Worm (Caenorhabditis elegans) whole organism, late embryonic: ENCODE results near the gene pacs-1.

Experiments
- C38D4.7 ChIP-seq: fragments of 200-800 bp; sonication (Bioruptor generic); optimal IDR thresholded peaks from 2 replicates; lab custom pipeline; 2018; ENCODE audit warnings: mild to moderate bottlenecking, missing genetic modification characterization, moderate library complexity, missing compliant biosample characterization
- F13H6.1 ChIP-seq: sonication (generic microtip); optimal IDR thresholded peaks from 2 replicates; lab custom pipeline; 2016; ENCODE audit warnings: missing genetic modification characterization, missing compliant biosample characterization
- K02D7.2 ChIP-seq: sonication (generic microtip); optimal IDR thresholded peaks from 2 replicates; lab custom pipeline; 2017; ENCODE audit warnings: mild to moderate bottlenecking, missing genetic modification characterization, missing compliant biosample characterization
- K09A11.1 ChIP-seq: sonication (generic microtip); optimal IDR thresholded peaks from 2 replicates; lab custom pipeline; 2017; ENCODE audit warnings: antibody characterized with exemption, mild to moderate bottlenecking, missing genetic modification characterization, missing compliant biosample characterization; ENCODE audit not compliant: insufficient read depth
- T23F11.4 ChIP-seq: fragments of 200-800 bp; sonication (Bioruptor generic); optimal IDR thresholded peaks from 2 replicates; lab custom pipeline; 2018; ENCODE audit warnings: mild to moderate bottlenecking, missing genetic modification characterization, missing compliant biosample characterization
- ahr-1 ChIP-seq: sonication (generic microtip); optimal IDR thresholded peaks from 2 replicates; lab custom pipeline; 2016; ENCODE audit warnings: missing genetic modification characterization, missing compliant biosample characterization
- ama-1 ChIP-seq: fragments of 150-350 bp; optimal IDR thresholded peaks from 2 replicates; lab custom pipeline; 2014
- ceh-14 ChIP-seq: sonication (generic microtip); optimal IDR thresholded peaks from 2 replicates; lab custom pipeline; 2016; ENCODE audit warnings: missing genotype, missing genetic modification characterization, missing compliant biosample characterization
- ceh-22 ChIP-seq: sonication (generic microtip); optimal IDR thresholded peaks from 2 replicates; lab custom pipeline; 2017; ENCODE audit warnings: missing biosample characterization, missing genetic modification characterization
- ceh-30 ChIP-seq: fragments of 150-350 bp; optimal IDR thresholded peaks from 2 replicates; lab custom pipeline; 2014; ENCODE audit warnings: missing biosample characterization, missing genetic modification characterization
- ceh-31 ChIP-seq: sonication (generic microtip); optimal IDR thresholded peaks from 2 replicates; lab custom pipeline; 2016; ENCODE audit warnings: missing genetic modification characterization, missing compliant biosample characterization
- ceh-34 ChIP-seq: sonication (generic microtip); optimal IDR thresholded peaks from 2 replicates; lab custom pipeline; 2016; ENCODE audit warnings: mild to moderate bottlenecking, missing genetic modification characterization, missing compliant biosample characterization
- ceh-45 ChIP-seq: fragments of 200-800 bp; sonication (Bioruptor generic); IDR thresholded peaks from 2 replicates; pipeline ENCODE4 v1.3.6; 2022; ENCODE audit warnings: missing genetic modification reagents, missing genetic modification characterization, missing compliant biosample characterization
- ceh-48 ChIP-seq: sonication (generic microtip); optimal IDR thresholded peaks from 2 replicates; lab custom pipeline; 2016; ENCODE audit warnings: missing genetic modification characterization, inconsistent platforms, missing compliant biosample characterization
- ceh-9 ChIP-seq: sonication (generic microtip); optimal IDR thresholded peaks from 2 replicates; lab custom pipeline; 2016; ENCODE audit warnings: mild to moderate bottlenecking, missing genetic modification characterization, inconsistent platforms, missing compliant biosample characterization
- che-1 ChIP-seq: sonication (generic microtip); optimal IDR thresholded peaks from 2 replicates; lab custom pipeline; 2016; ENCODE audit warnings: mild to moderate bottlenecking, missing genetic modification characterization, missing compliant biosample characterization
- dve-1 ChIP-seq: sonication (generic microtip); optimal IDR thresholded peaks from 2 replicates; lab custom pipeline; 2017; ENCODE audit warnings: antibody characterized with exemption, mild to moderate bottlenecking, missing genetic modification characterization, missing compliant biosample characterization
- elt-2 ChIP-seq: sonication (generic microtip); optimal IDR thresholded peaks from 2 replicates; lab custom pipeline; 2016; ENCODE audit warnings: missing genetic modification reagents, missing genetic modification characterization, missing compliant biosample characterization
- eyg-1 ChIP-seq: sonication (generic microtip); optimal IDR thresholded peaks from 2 replicates; lab custom pipeline; 2016; ENCODE audit warnings: missing genotype, missing genetic modification characterization, missing compliant biosample characterization
- fax-1 ChIP-seq: sonication (generic microtip); optimal IDR thresholded peaks from 2 replicates; lab custom pipeline; 2016; ENCODE audit warnings: missing genotype, missing genetic modification characterization, missing compliant biosample characterization
- fkh-10 ChIP-seq: fragments of 150-350 bp; optimal IDR thresholded peaks from 2 replicates; lab custom pipeline; 2014; ENCODE audit warnings: missing biosample characterization, missing genetic modification reagents, missing genetic modification characterization
- fkh-6 ChIP-seq: sonication (generic microtip); optimal IDR thresholded peaks from 2 replicates; lab custom pipeline; 2016; ENCODE audit warnings: missing genetic modification characterization, missing compliant biosample characterization
- gmeb-2 ChIP-seq: sonication (generic microtip); optimal IDR thresholded peaks from 2 replicates; lab custom pipeline; 2016; ENCODE audit warnings: missing genetic modification characterization, inconsistent platforms, missing compliant biosample characterization
- hlh-13 ChIP-seq: fragments of 200-800 bp; sonication (Bioruptor generic); optimal IDR thresholded peaks from 2 replicates; lab custom pipeline; 2018; ENCODE audit warnings: mild to moderate bottlenecking, missing genetic modification characterization, missing compliant biosample characterization
- hlh-8 ChIP-seq: sonication (generic microtip); optimal IDR thresholded peaks from 2 replicates; lab custom pipeline; 2016; ENCODE audit warnings: missing genotype, missing genetic modification characterization, missing compliant biosample characterization
- mec-3 ChIP-seq: sonication (generic microtip); optimal IDR thresholded peaks from 2 replicates; lab custom pipeline; 2016; ENCODE audit warnings: borderline replicate concordance, missing genetic modification characterization, missing compliant biosample characterization
- nfya-1 ChIP-seq: sonication (generic microtip); optimal IDR thresholded peaks from 2 replicates; lab custom pipeline; 2017; ENCODE audit warnings: missing genetic modification characterization, mild to moderate bottlenecking, missing compliant biosample characterization, antibody characterized with exemption, moderate library complexity
- npax-4 ChIP-seq: sonication (generic microtip); optimal IDR thresholded peaks from 2 replicates; lab custom pipeline; 2016; ENCODE audit warnings: missing genetic modification characterization, missing compliant biosample characterization
- pha-2 ChIP-seq: sonication (generic microtip); optimal IDR thresholded peaks from 2 replicates; lab custom pipeline; 2017; ENCODE audit warnings: mild to moderate bottlenecking, missing genetic modification characterization, missing compliant biosample characterization
- pha-4 ChIP-seq: fragments of 150-350 bp; optimal IDR thresholded peaks from 2 replicates; lab custom pipeline; 2018; ENCODE audit warnings: missing biosample characterization, missing genetic modification reagents, missing genetic modification characterization
- pqm-1 ChIP-seq: sonication (generic microtip); optimal IDR thresholded peaks from 2 replicates; lab custom pipeline; 2016; ENCODE audit warnings: missing genetic modification characterization, missing compliant biosample characterization
- pros-1 ChIP-seq: fragments of 150-350 bp; optimal IDR thresholded peaks from 2 replicates; lab custom pipeline; 2014; ENCODE audit warnings: missing biosample characterization, missing genetic modification reagents, missing genetic modification characterization
- sox-2 ChIP-seq: fragments of 200-800 bp; sonication (Bioruptor generic); IDR thresholded peaks from 2 replicates; pipeline ENCODE4 v1.3.6; 2022; ENCODE audit warnings: missing genetic modification reagents, missing genetic modification characterization, missing compliant biosample characterization
- sox-4 ChIP-seq: sonication (generic microtip); optimal IDR thresholded peaks from 2 replicates; lab custom pipeline; 2017; ENCODE audit warnings: mild to moderate bottlenecking, missing genetic modification characterization, inconsistent platforms, missing compliant biosample characterization
- tbx-2 ChIP-seq: sonication (generic microtip); optimal IDR thresholded peaks from 2 replicates; lab custom pipeline; 2016; ENCODE audit warnings: missing genetic modification characterization, missing compliant biosample characterization
- tbx-7 ChIP-seq: sonication (generic microtip); optimal IDR thresholded peaks from 2 replicates; lab custom pipeline; 2016; ENCODE audit warnings: missing genotype, missing genetic modification characterization, missing compliant biosample characterization
- ttx-3 ChIP-seq: sonication (generic microtip); optimal IDR thresholded peaks from 2 replicates; lab custom pipeline; 2016; ENCODE audit warnings: missing genetic modification reagents, missing genetic modification characterization, missing compliant biosample characterization
- unc-3 ChIP-seq, 2 experiments: fragments of 200-800 bp in 1 of 2; sonication (Bioruptor generic) in 1 of 2; sonication (generic microtip) in 1 of 2; conservative IDR thresholded peaks in 1 of 2; optimal IDR thresholded peaks in 1 of 2; 2 replicates each; pipeline versions ENCODE4 v1.3.6 to Lab custom; 2016 to 2022; ENCODE audit warnings: missing compliant biosample characterization in 2 of 2, missing genetic modification characterization in 2 of 2, missing genetic modification reagents in 1 of 2
- unc-42 ChIP-seq: sonication (generic microtip); optimal IDR thresholded peaks from 2 replicates; lab custom pipeline; 2016; ENCODE audit warnings: missing genotype, missing genetic modification characterization, missing compliant biosample characterization
- unc-86 ChIP-seq: sonication (generic microtip); optimal IDR thresholded peaks from 2 replicates; lab custom pipeline; 2016; ENCODE audit warnings: missing genetic modification characterization, missing compliant biosample characterization
- zip-5 ChIP-seq: sonication (generic microtip); optimal IDR thresholded peaks from 2 replicates; lab custom pipeline; 2016; ENCODE audit warnings: missing genetic modification characterization, missing compliant biosample characterization
- ztf-16 ChIP-seq: sonication (generic microtip); optimal IDR thresholded peaks from 2 replicates; lab custom pipeline; 2017; ENCODE audit warnings: missing genetic modification characterization, missing compliant biosample characterization

pacs-1 gene

DNA sequence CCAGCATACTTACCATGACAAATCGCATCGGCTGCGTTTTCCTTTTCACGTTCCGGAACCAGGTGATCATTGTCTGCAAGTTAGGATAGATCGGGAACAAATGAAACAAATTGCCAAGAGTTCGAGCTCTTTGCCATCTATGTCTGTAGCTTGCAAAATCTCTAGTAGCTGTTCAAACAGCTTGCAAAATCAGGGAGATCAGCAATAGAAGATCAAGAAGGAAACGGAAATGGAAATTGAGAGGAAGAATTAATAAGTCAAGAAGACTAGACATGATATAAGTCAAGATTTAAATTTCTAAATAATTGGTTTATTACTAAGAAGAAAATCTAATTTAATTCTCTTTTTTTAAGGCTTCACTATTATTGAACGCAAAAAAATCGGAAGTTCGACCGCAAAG, 15.2 kb upstream of the pacs-1 start, which contains the start of gene F07C3.3:
TSS of gene F07C3.3 (minus strand) at position 101 of the 400 bp plus-strand sequence.
- TF ChIP-seq npax-4 (tag; lab: Kevin White, UChicago) (no peak), K02D7.2 (tag; lab: Kevin White, UChicago) (no peak), T23F11.4 (GFP tag; lab: Kevin White, UChicago) (no peak), fax-1 (tag; lab: Kevin White, UChicago) (no peak), ceh-45 (GFP tag; lab: Robert Waterston, UW) (no peak), C38D4.7 (no peak), ceh-14 (tag; lab: Kevin White, UChicago) (no peak), unc-3 (GFP tag; conservative IDR thresholded peaks at IDR 0.05; lab: Robert Waterston, UW) (no peak), unc-3 (tag; optimal IDR thresholded peaks at IDR 0.05; lab: Kevin White, UChicago) (no peak)

DNA sequence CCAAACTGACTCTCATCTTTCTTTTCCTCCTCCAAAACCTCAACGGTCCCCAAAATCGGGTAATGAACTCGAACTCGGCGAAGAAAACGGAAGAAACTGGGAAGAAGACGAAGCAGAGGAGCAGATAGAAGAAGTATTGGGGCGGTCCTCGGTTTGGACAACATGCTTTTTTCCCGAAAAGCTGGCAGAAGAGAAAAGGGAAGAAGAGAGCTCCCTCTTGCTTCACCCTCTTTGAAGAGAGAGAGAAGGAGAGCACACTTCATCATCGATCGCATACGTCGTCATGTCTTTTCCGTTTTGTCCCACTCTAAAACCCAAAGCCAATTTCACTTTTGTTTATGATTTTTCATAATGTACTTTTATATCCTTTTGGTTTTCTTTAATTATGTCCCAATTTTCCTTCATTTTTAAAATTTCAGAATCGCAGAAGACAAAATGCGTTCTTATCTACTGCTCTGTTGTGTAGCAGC, 8.7 kb upstream of the pacs-1 start, which contains the start of gene F07C3.2:
TSS of gene F07C3.2 (plus strand) at position 420 of the 470 bp plus-strand sequence.
- no peak for TF ChIP-seq eyg-1 (tag; lab: Kevin White, UChicago)
- no peak for TF ChIP-seq sox-2 (GFP tag; lab: Robert Waterston, UW)
- TF ChIP-seq unc-42 (tag; lab: Kevin White, UChicago): peak; percentile 61
- TF ChIP-seq ceh-31: peak; percentile 56
- no peak for TF ChIP-seq elt-2 (tag; lab: Kevin White, UChicago)
- TF ChIP-seq che-1: no peak
- TF ChIP-seq dve-1: no peak
- peak; percentile 30 for TF ChIP-seq ceh-48 (tag; lab: Kevin White, UChicago)

DNA sequence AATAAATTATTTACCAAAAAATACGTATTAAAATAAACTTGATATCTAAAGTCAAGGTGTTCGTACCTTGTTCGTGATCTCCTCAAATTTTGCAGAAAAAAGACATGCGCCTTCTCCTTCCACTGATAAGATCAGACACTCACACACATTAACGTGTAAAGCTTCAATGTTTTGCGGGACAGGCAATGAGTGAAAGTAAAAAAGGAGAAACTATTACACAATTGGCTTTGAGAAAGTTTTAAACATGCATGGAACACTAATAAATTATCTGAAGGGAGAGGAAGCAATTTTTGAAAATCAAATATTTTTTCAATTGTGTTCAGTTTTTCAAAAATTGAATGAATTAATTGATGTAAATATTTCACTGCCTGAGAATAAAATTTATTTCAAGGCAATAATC, 7.9 kb upstream of the pacs-1 start:
- TF ChIP-seq tbx-7 (tag; lab: Kevin White, UChicago) (no peak), sox-4 (tag; lab: Kevin White, UChicago) (no peak), ztf-16 (tag; lab: Kevin White, UChicago) (no peak), ceh-9 (no peak), zip-5 (tag; lab: Kevin White, UChicago) (no peak), ceh-30 (no peak), ceh-22 (tag; lab: Kevin White, UChicago) (no peak), tbx-2 (no peak), K02D7.2 (tag; lab: Kevin White, UChicago) (no peak), fkh-10 (GFP tag; lab: Kevin White, UChicago) (no peak), pqm-1 (tag; lab: Kevin White, UChicago) (no peak)

DNA sequence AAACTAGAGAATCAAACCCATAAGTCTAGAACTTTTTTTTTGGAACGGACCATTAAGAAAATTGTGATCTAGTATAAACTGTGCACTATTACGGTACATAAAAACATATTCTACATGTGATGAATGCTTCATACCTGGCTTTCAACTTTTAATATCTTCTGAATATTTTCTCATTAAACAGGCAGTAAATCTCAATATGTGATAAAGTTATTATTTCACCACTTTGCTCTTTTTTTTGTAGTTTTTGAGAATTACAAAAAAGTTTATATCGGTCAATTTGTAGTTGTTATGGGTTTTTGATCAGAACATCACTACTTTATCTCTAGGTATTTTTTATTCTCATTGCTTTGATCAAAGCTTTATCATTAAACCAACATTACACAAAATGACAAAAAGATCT, 7.3 kb upstream of the pacs-1 start:
- TF ChIP-seq ceh-9 (no peak), K09A11.1 (tag; lab: Kevin White, UChicago) (no peak), fkh-6 (tag; lab: Kevin White, UChicago) (no peak), ttx-3 (tag; lab: Kevin White, UChicago) (no peak), T23F11.4 (GFP tag; lab: Kevin White, UChicago) (no peak), mec-3 (tag; lab: Kevin White, UChicago) (no peak), F13H6.1 (tag; lab: Kevin White, UChicago) (no peak), hlh-8 (tag; lab: Kevin White, UChicago) (no peak), pqm-1 (tag; lab: Kevin White, UChicago) (no peak), ceh-34 (tag; lab: Kevin White, UChicago) (no peak), pha-2 (tag; lab: Kevin White, UChicago) (no peak), tbx-2 (no peak), fkh-10 (GFP tag; lab: Kevin White, UChicago) (no peak)

DNA sequence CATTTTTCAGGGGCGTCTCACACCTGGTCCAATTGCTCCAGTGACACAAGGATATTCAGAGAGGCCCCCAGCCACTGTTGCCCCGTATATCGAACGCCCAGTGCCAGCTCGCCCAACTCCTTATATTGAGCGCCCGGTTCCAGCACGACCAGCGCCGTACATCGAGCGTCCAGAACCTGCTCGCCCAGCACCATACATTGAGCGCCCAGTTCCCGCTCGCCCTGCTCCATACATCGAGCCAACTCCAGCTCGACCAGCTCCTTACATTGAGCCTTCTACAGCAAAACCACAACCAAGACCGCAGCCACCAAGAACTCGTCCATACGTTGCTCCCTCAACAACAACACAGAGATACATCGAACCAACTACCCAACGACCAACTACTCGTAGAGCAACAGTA, 5.8 kb upstream of the pacs-1 start:
- TF ChIP-seq T23F11.4 (GFP tag; lab: Kevin White, UChicago) (no peak), unc-86 (tag; lab: Kevin White, UChicago) (no peak), pros-1 (tag; lab: Kevin White, UChicago) (no peak), nfya-1 (no peak), ahr-1 (no peak), fkh-10 (GFP tag; lab: Kevin White, UChicago) (no peak), pha-4 (tag; lab: Kevin White, UChicago) (no peak), che-1 (no peak), dve-1 (no peak), ama-1 (lab: Kevin White, UChicago) (no peak), ceh-34 (tag; lab: Kevin White, UChicago) (no peak), hlh-13 (GFP tag; lab: Kevin White, UChicago) (no peak), gmeb-2 (tag; lab: Kevin White, UChicago) (no peak)
